Worm (Caenorhabditis elegans) whole organism, L4 larva: Measurements from ENCODE around the gene ZK1098.3.

Experiments
- F10B5.3 ChIP-seq: sonication (generic microtip); optimal IDR thresholded peaks from 2 replicates; lab custom pipeline; 2016; ENCODE audit warnings: mild to moderate bottlenecking, missing genetic modification characterization, missing compliant biosample characterization
- F44E2.7 ChIP-seq: fragments of 200-800 bp; sonication (Bioruptor generic); IDR thresholded peaks from 2 replicates; pipeline ENCODE4 v2.1.2; 2022; ENCODE audit warnings: missing genetic modification characterization, missing compliant biosample characterization
- R02D3.7 ChIP-seq: fragments of 150-350 bp; sonication (generic microtip); optimal IDR thresholded peaks from 3 replicates; lab custom pipeline; 2014; ENCODE audit warnings: missing biosample characterization, missing genetic modification characterization
- T20F7.1 ChIP-seq: fragments of 200-800 bp; sonication (Bioruptor generic); optimal IDR thresholded peaks from 2 replicates; lab custom pipeline; 2018; ENCODE audit warnings: mild to moderate bottlenecking, missing genetic modification characterization, missing compliant biosample characterization
- Y48G9A.11 ChIP-seq: fragments of 200-800 bp; sonication (Bioruptor generic); IDR thresholded peaks from 2 replicates; pipeline ENCODE4 v1.3.6; 2022; ENCODE audit warnings: missing genetic modification reagents, missing genetic modification characterization, missing compliant biosample characterization
- Y5F2A.4 ChIP-seq: fragments of 200-800 bp; sonication (Bioruptor generic); optimal IDR thresholded peaks from 2 replicates; lab custom pipeline; 2018; ENCODE audit warnings: mild to moderate bottlenecking, missing genetic modification characterization, missing compliant biosample characterization
- aly-2 ChIP-seq: sonication (generic microtip); optimal IDR thresholded peaks from 2 replicates; lab custom pipeline; 2018; ENCODE audit warnings: missing biosample characterization, missing genetic modification characterization
- attf-4 ChIP-seq: sonication (generic microtip); optimal IDR thresholded peaks from 3 replicates; lab custom pipeline; 2017; ENCODE audit warnings: missing biosample characterization, missing genetic modification characterization
- ceh-28 ChIP-seq: fragments of 150-350 bp; optimal IDR thresholded peaks from 2 replicates; lab custom pipeline; 2014; ENCODE audit warnings: missing biosample characterization, missing genetic modification reagents, missing genetic modification characterization
- ceh-32 ChIP-seq: sonication (generic microtip); optimal IDR thresholded peaks from 2 replicates; lab custom pipeline; 2016; ENCODE audit warnings: mild to moderate bottlenecking, missing genetic modification characterization, missing compliant biosample characterization; ENCODE audit not compliant: poor library complexity
- ceh-62 ChIP-seq: sonication (generic microtip); optimal IDR thresholded peaks from 2 replicates; lab custom pipeline; 2017; ENCODE audit warnings: missing biosample characterization, missing genetic modification characterization
- ces-1 ChIP-seq: fragments of 150-350 bp; sonication (generic microtip); optimal IDR thresholded peaks from 4 replicates; lab custom pipeline; 2014; ENCODE audit warnings: missing biosample characterization, missing genetic modification reagents, missing genetic modification characterization
- cey-2 ChIP-seq: sonication (generic microtip); optimal IDR thresholded peaks from 3 replicates; lab custom pipeline; 2017; ENCODE audit warnings: missing genetic modification characterization, mild to moderate bottlenecking, missing compliant biosample characterization, antibody characterized with exemption, borderline replicate concordance; ENCODE audit not compliant: insufficient read depth
- ctbp-1 ChIP-seq: fragments of 200-800 bp; sonication (Bioruptor generic); IDR thresholded peaks from 2 replicates; pipeline ENCODE4 v1.3.6; 2022; ENCODE audit warnings: missing genetic modification reagents, missing genetic modification characterization, missing compliant biosample characterization
- daf-12 ChIP-seq: fragments of 150-350 bp; optimal IDR thresholded peaks from 2 replicates; lab custom pipeline; 2014; ENCODE audit warnings: missing biosample characterization, missing genetic modification reagents, missing genetic modification characterization
- daf-16 ChIP-seq, 3 experiments: sonication (generic microtip); optimal IDR thresholded peaks; 2 replicates each; lab custom pipeline; 2016 to 2017; ENCODE audit warnings: missing genetic modification characterization in 3 of 3, missing genetic modification reagents in 3 of 3, mild to moderate bottlenecking in 2 of 3, missing compliant biosample characterization in 2 of 3, missing biosample characterization in 1 of 3, moderate library complexity in 1 of 3
- daf-19 ChIP-seq: fragments of 200-800 bp; sonication (Bioruptor generic); conservative IDR thresholded peaks from 2 replicates; pipeline ENCODE4 v1.3.6; 2022; ENCODE audit warnings: missing genetic modification characterization, missing compliant biosample characterization
- dmd-6 ChIP-seq: fragments of 200-800 bp; sonication (Bioruptor generic); IDR thresholded peaks from 2 replicates; pipeline ENCODE4 v1.3.6; 2022; ENCODE audit warnings: missing genetic modification reagents, missing genetic modification characterization, missing compliant biosample characterization
- dpl-1 ChIP-seq: fragments of 150-350 bp; optimal IDR thresholded peaks from 2 replicates; lab custom pipeline; 2014; ENCODE audit warnings: missing biosample characterization, missing genetic modification reagents, missing genetic modification characterization
- fkh-10 ChIP-seq: fragments of 150-350 bp; optimal IDR thresholded peaks from 2 replicates; lab custom pipeline; 2014; ENCODE audit warnings: missing biosample characterization, missing genetic modification reagents, missing genetic modification characterization
- hif-1 ChIP-seq, 2 experiments: sonication (generic microtip); optimal IDR thresholded peaks; 2 replicates each; lab custom pipeline; 2016 to 2017; ENCODE audit warnings: missing compliant biosample characterization in 2 of 2, missing genetic modification characterization in 2 of 2, missing genetic modification reagents in 2 of 2, missing genotype in 2 of 2, mild to moderate bottlenecking in 1 of 2
- lim-7 ChIP-seq: fragments of 200-800 bp; sonication (Bioruptor generic); IDR thresholded peaks from 2 replicates; pipeline ENCODE4 v1.3.6; 2022; ENCODE audit warnings: missing genetic modification characterization, missing compliant biosample characterization
- lin-13 ChIP-seq: fragments of 150-350 bp; optimal IDR thresholded peaks from 2 replicates; lab custom pipeline; 2014; ENCODE audit warnings: missing biosample characterization, missing genetic modification reagents, missing genetic modification characterization
- lin-15B ChIP-seq: fragments of 150-350 bp; sonication (generic microtip); optimal IDR thresholded peaks from 3 replicates; lab custom pipeline; 2014; ENCODE audit warnings: missing biosample characterization, missing genetic modification characterization
- lir-3 ChIP-seq: sonication (generic microtip); optimal IDR thresholded peaks from 2 replicates; lab custom pipeline; 2016; ENCODE audit warnings: mild to moderate bottlenecking, missing genetic modification characterization, missing compliant biosample characterization
- lsy-2 ChIP-seq, 2 experiments: fragments of 150-350 bp in 1 of 2; sonication (generic microtip) in 1 of 2; optimal IDR thresholded peaks; 2 replicates each; lab custom pipeline; 2014 to 2017; ENCODE audit warnings: missing biosample characterization in 2 of 2, missing genetic modification characterization in 2 of 2
- mxl-2 ChIP-seq: fragments of 200-800 bp; sonication (Bioruptor generic); conservative IDR thresholded peaks from 2 replicates; pipeline ENCODE4 v1.3.6; 2022; ENCODE audit warnings: missing genetic modification reagents, missing genetic modification characterization, missing compliant biosample characterization
- nhr-102 ChIP-seq: sonication (generic microtip); optimal IDR thresholded peaks from 2 replicates; lab custom pipeline; 2016; ENCODE audit warnings: mild to moderate bottlenecking, missing genetic modification characterization, moderate library complexity, missing compliant biosample characterization
- nhr-111 ChIP-seq: fragments of 200-800 bp; sonication (Bioruptor generic); optimal IDR thresholded peaks from 2 replicates; lab custom pipeline; 2018; ENCODE audit warnings: mild to moderate bottlenecking, missing genetic modification characterization, missing compliant biosample characterization
- nhr-25 ChIP-seq: sonication (generic microtip); optimal IDR thresholded peaks from 2 replicates; lab custom pipeline; 2017; ENCODE audit warnings: missing genetic modification characterization, mild to moderate bottlenecking, missing compliant biosample characterization, antibody characterized with exemption, moderate library complexity, borderline replicate concordance; ENCODE audit not compliant: insufficient read depth
- nhr-28 ChIP-seq: fragments of 150-350 bp; optimal IDR thresholded peaks from 2 replicates; lab custom pipeline; 2014; ENCODE audit warnings: missing biosample characterization, missing genetic modification characterization
- nhr-42 ChIP-seq: fragments of 200-800 bp; sonication (Bioruptor generic); IDR thresholded peaks from 2 replicates; pipeline ENCODE4 v1.3.6; 2022; ENCODE audit warnings: missing genetic modification characterization, missing compliant biosample characterization
- nhr-48 ChIP-seq: sonication (generic microtip); optimal IDR thresholded peaks from 2 replicates; lab custom pipeline; 2016; ENCODE audit warnings: mild to moderate bottlenecking, missing genetic modification characterization, missing compliant biosample characterization
- nhr-6 ChIP-seq: fragments of 150-350 bp; optimal IDR thresholded peaks from 2 replicates; lab custom pipeline; 2014; ENCODE audit warnings: missing biosample characterization, missing genetic modification characterization
- nhr-76 ChIP-seq: fragments of 150-350 bp; optimal IDR thresholded peaks from 2 replicates; lab custom pipeline; 2014; ENCODE audit warnings: missing biosample characterization, missing genetic modification characterization
- rbr-2 ChIP-seq: sonication (generic microtip); optimal IDR thresholded peaks from 2 replicates; lab custom pipeline; 2016; ENCODE audit warnings: missing genotype, missing genetic modification characterization, missing compliant biosample characterization
- set-16 ChIP-seq: fragments of 200-800 bp; sonication (Bioruptor generic); IDR thresholded peaks from 2 replicates; pipeline ENCODE4 v1.3.6; 2022; ENCODE audit warnings: missing genetic modification reagents, missing genetic modification characterization, missing compliant biosample characterization
- skn-1 ChIP-seq: fragments of 150-350 bp; optimal IDR thresholded peaks from 2 replicates; lab custom pipeline; 2014; ENCODE audit warnings: missing biosample characterization, missing genetic modification characterization
- spr-3 ChIP-seq: fragments of 200-800 bp; sonication (Bioruptor generic); optimal IDR thresholded peaks from 2 replicates; lab custom pipeline; 2018; ENCODE audit warnings: mild to moderate bottlenecking, missing genetic modification characterization, missing compliant biosample characterization
- tag-97 ChIP-seq: fragments of 200-800 bp; sonication (Bioruptor generic); IDR thresholded peaks from 2 replicates; pipeline ENCODE4 v1.3.6; 2022; ENCODE audit warnings: missing genetic modification characterization, missing compliant biosample characterization
- vab-7 ChIP-seq: fragments of 200-800 bp; sonication (Bioruptor generic); IDR thresholded peaks from 2 replicates; pipeline ENCODE4 v1.3.6; 2022; ENCODE audit warnings: missing genetic modification reagents, missing genetic modification characterization, missing compliant biosample characterization
- zfp-2 ChIP-seq: sonication (generic microtip); optimal IDR thresholded peaks from 2 replicates; lab custom pipeline; 2016; ENCODE audit warnings: mild to moderate bottlenecking, missing genetic modification characterization, missing compliant biosample characterization
- zip-2 ChIP-seq: fragments of 150-350 bp; optimal IDR thresholded peaks from 2 replicates; lab custom pipeline; 2014; ENCODE audit warnings: missing biosample characterization, missing genetic modification characterization

The ZK1098.3 gene

ce11 chrIII:9538655-9539155 is at the start of gene ZK1098.3:
TSS of gene ZK1098.3 (minus strand) at chrIII:9538705.
- TF ChIP-seq zfp-2 (no peak), T20F7.1 (GFP tag; lab: Kevin White, UChicago) (no peak), R02D3.7 (tag; lab: Kevin White, UChicago) (no peak), Y5F2A.4 (no peak), tag-97 (no peak), ceh-28 (tag; lab: Kevin White, UChicago) (peak; percentile 47), lir-3 (tag; lab: Kevin White, UChicago) (no peak), nhr-111 (GFP tag; lab: Kevin White, UChicago) (no peak), daf-19 (GFP tag; lab: Robert Waterston, UW) (no peak), ceh-62 (tag; lab: Kevin White, UChicago) (no peak), dpl-1 (GFP tag; lab: Kevin White, UChicago) (no peak), vab-7 (GFP tag; lab: Robert Waterston, UW) (no peak), zip-2 (tag; lab: Kevin White, UChicago) (no peak), lsy-2 (tag; optimal IDR thresholded peaks at IDR 0.05; lab: Kevin White, UChicago) (peak in 1 of 2 experiments; percentile 38), daf-16 (GFP tag; optimal IDR thresholded peaks at IDR 0.05; lab: Kevin White, UChicago) (no peak), daf-16 (tag; optimal IDR thresholded peaks at IDR 0.05; lab: Kevin White, UChicago) (peak; percentile 48), nhr-6 (tag; lab: Kevin White, UChicago) (no peak), lim-7 (GFP tag; lab: Robert Waterston, UW) (no peak), nhr-28 (peak; percentile 2), daf-12 (tag; lab: Kevin White, UChicago) (no peak)

- TF ChIP-seq lin-15B (tag; lab: Kevin White, UChicago) (no peak), hif-1 (tag; optimal IDR thresholded peaks at IDR 0.05; lab: Kevin White, UChicago) (no peak), cey-2 (tag; lab: Kevin White, UChicago) (no peak), F10B5.3 (tag; lab: Kevin White, UChicago) (no peak), zfp-2 (no peak), nhr-42 (no peak), fkh-10 (GFP tag; lab: Kevin White, UChicago) (peak; percentile 16), nhr-102 (tag; lab: Kevin White, UChicago) (no peak), ces-1 (GFP tag; lab: Kevin White, UChicago) (peak; percentile 46), nhr-76 (no peak), lsy-2 (tag; optimal IDR thresholded peaks at IDR 0.05; lab: Kevin White, UChicago) (peak in 1 of 2 experiments; percentile 21), attf-4 (tag; lab: Kevin White, UChicago) (no peak), daf-19 (GFP tag; lab: Robert Waterston, UW) (no peak), aly-2 (tag; lab: Kevin White, UChicago) (no peak), spr-3 (no peak), mxl-2 (GFP tag; lab: Robert Waterston, UW) (no peak), lim-7 (GFP tag; lab: Robert Waterston, UW) (no peak), rbr-2 (tag; lab: Kevin White, UChicago) (no peak), T20F7.1 (GFP tag; lab: Kevin White, UChicago) (no peak), set-16 (GFP tag; lab: Robert Waterston, UW) (no peak), ceh-32 (tag; lab: Kevin White, UChicago) (no peak), nhr-25 (tag; lab: Kevin White, UChicago) (no peak), nhr-48 (tag; lab: Kevin White, UChicago) (no peak)
Observed at ce11 chrIII:9585314-9585713, 46.8 kb upstream of the ZK1098.3 start.

- TF ChIP-seq ces-1 (GFP tag; lab: Kevin White, UChicago): no peak
- TF ChIP-seq nhr-28: no peak
- no peak for TF ChIP-seq Y48G9A.11 (GFP tag; lab: Robert Waterston, UW)
- no peak for TF ChIP-seq skn-1 (tag; lab: Kevin White, UChicago)
- no peak for TF ChIP-seq dpl-1 (GFP tag; lab: Kevin White, UChicago)
- TF ChIP-seq ctbp-1: no peak
- no peak for TF ChIP-seq dmd-6 (GFP tag; lab: Robert Waterston, UW)
- TF ChIP-seq F44E2.7: no peak
- no peak for TF ChIP-seq rbr-2 (tag; lab: Kevin White, UChicago)
- TF ChIP-seq attf-4 (tag; lab: Kevin White, UChicago): no peak
- TF ChIP-seq nhr-76: no peak
- TF ChIP-seq lin-13 (GFP tag; lab: Kevin White, UChicago): no peak
- no peak for TF ChIP-seq cey-2 (tag; lab: Kevin White, UChicago)
Observed at ce11 chrIII:9583224-9583623, 44.7 kb upstream of the ZK1098.3 start.
